Worm (Caenorhabditis elegans) whole organism, L1 larva: Measurements from ENCODE around the gene T16H12.2.

ENCODE experiments used
- C04F5.9 ChIP-seq: sonication (generic microtip); optimal IDR thresholded peaks from 2 replicates; lab custom pipeline; 2016; ENCODE audit warnings: missing genetic modification characterization, missing compliant biosample characterization
- C16A3.4 ChIP-seq: fragments of 150-350 bp; optimal IDR thresholded peaks from 2 replicates; lab custom pipeline; 2014; ENCODE audit warnings: missing biosample characterization, missing genetic modification characterization
- C34B4.2 ChIP-seq: sonication (generic microtip); optimal IDR thresholded peaks from 2 replicates; lab custom pipeline; 2017; ENCODE audit warnings: mild to moderate bottlenecking, missing genetic modification characterization, missing compliant biosample characterization
- F16B12.6 ChIP-seq: fragments of 150-350 bp; optimal IDR thresholded peaks from 2 replicates; lab custom pipeline; 2014; ENCODE audit warnings: missing biosample characterization, missing genetic modification characterization
- aha-1 ChIP-seq: fragments of 150-350 bp; optimal IDR thresholded peaks from 2 replicates; lab custom pipeline; 2014; ENCODE audit warnings: missing biosample characterization, missing genetic modification characterization
- ama-1 ChIP-seq: fragments of 150-350 bp; optimal IDR thresholded peaks from 2 replicates; lab custom pipeline; 2014
- blmp-1 ChIP-seq: fragments of 150-350 bp; optimal IDR thresholded peaks from 2 replicates; lab custom pipeline; 2014; ENCODE audit warnings: missing biosample characterization, missing genetic modification characterization
- ceh-63 ChIP-seq: fragments of 200-800 bp; sonication (Bioruptor generic); optimal IDR thresholded peaks from 2 replicates; lab custom pipeline; 2018; ENCODE audit warnings: mild to moderate bottlenecking, missing genetic modification characterization, missing compliant biosample characterization
- ceh-8 ChIP-seq: fragments of 200-800 bp; sonication (Bioruptor generic); optimal IDR thresholded peaks from 2 replicates; lab custom pipeline; 2018; ENCODE audit warnings: mild to moderate bottlenecking, missing genetic modification characterization, moderate library complexity, missing compliant biosample characterization
- ceh-82 ChIP-seq, 3 experiments: fragments of 150-350 bp in 1 of 3; sonication (generic microtip) in 2 of 3; optimal IDR thresholded peaks; 2 replicates each; lab custom pipeline; 2014 to 2017; ENCODE audit warnings: missing biosample characterization in 3 of 3, missing genetic modification characterization in 3 of 3
- ceh-88 ChIP-seq: fragments of 200-800 bp; sonication (Bioruptor generic); IDR thresholded peaks from 2 replicates; pipeline ENCODE4 v1.3.6; 2022; ENCODE audit warnings: missing genetic modification characterization, missing compliant biosample characterization
- ceh-90 ChIP-seq: sonication (generic microtip); optimal IDR thresholded peaks from 2 replicates; lab custom pipeline; 2016; ENCODE audit warnings: missing genetic modification characterization, missing compliant biosample characterization
- dsc-1 ChIP-seq: sonication (generic microtip); optimal IDR thresholded peaks from 2 replicates; lab custom pipeline; 2016; ENCODE audit warnings: mild to moderate bottlenecking, missing genetic modification characterization, missing compliant biosample characterization
- efl-1 ChIP-seq, 4 experiments: fragments of 150-350 bp; optimal IDR thresholded peaks in 3 of 4; peaks in 1 of 4; 1 replicate in 1 of 4; 2 replicates in 3 of 4; lab custom pipeline; 2014; ENCODE audit warnings: missing biosample characterization in 2 of 4, missing genetic modification characterization in 2 of 4, missing genetic modification reagents in 2 of 4
- egl-13 ChIP-seq: sonication (generic microtip); optimal IDR thresholded peaks from 2 replicates; lab custom pipeline; 2016; ENCODE audit warnings: missing genotype, missing genetic modification reagents, missing genetic modification characterization, missing compliant biosample characterization
- elt-2 ChIP-seq: sonication (generic microtip); optimal IDR thresholded peaks from 2 replicates; lab custom pipeline; 2016; ENCODE audit warnings: missing genetic modification characterization, mild to moderate bottlenecking, inconsistent platforms, missing compliant biosample characterization, missing genetic modification reagents
- ets-5 ChIP-seq: fragments of 200-800 bp; sonication (Bioruptor generic); IDR thresholded peaks from 2 replicates; pipeline ENCODE4 v1.3.6; 2022; ENCODE audit warnings: missing genetic modification characterization, missing compliant biosample characterization
- fkh-10 ChIP-seq: sonication (generic microtip); optimal IDR thresholded peaks from 2 replicates; lab custom pipeline; 2017; ENCODE audit warnings: missing biosample characterization, missing genetic modification reagents, missing genetic modification characterization
- hlh-17 ChIP-seq: fragments of 200-800 bp; sonication (Bioruptor generic); optimal IDR thresholded peaks from 2 replicates; lab custom pipeline; 2018; ENCODE audit warnings: missing genetic modification characterization, mild to moderate bottlenecking, missing compliant biosample characterization, moderate library complexity, borderline replicate concordance
- jun-1 ChIP-seq: fragments of 150-350 bp; optimal IDR thresholded peaks from 2 replicates; lab custom pipeline; 2014; ENCODE audit warnings: missing biosample characterization, missing genetic modification reagents, missing genetic modification characterization
- lin-13 ChIP-seq: fragments of 150-350 bp; optimal IDR thresholded peaks from 2 replicates; lab custom pipeline; 2014; ENCODE audit warnings: missing biosample characterization, missing genetic modification reagents, missing genetic modification characterization
- lin-14 ChIP-seq: fragments of 200-800 bp; sonication (Bioruptor generic); optimal IDR thresholded peaks from 2 replicates; lab custom pipeline; 2018; ENCODE audit warnings: mild to moderate bottlenecking, missing genetic modification characterization, moderate library complexity, missing compliant biosample characterization
- lin-15B ChIP-seq: fragments of 150-350 bp; sonication (generic microtip); optimal IDR thresholded peaks from 3 replicates; lab custom pipeline; 2014; ENCODE audit warnings: missing biosample characterization, missing genetic modification characterization
- lir-3 ChIP-seq: sonication (generic microtip); optimal IDR thresholded peaks from 2 replicates; lab custom pipeline; 2016; ENCODE audit warnings: mild to moderate bottlenecking, missing genetic modification characterization, moderate library complexity, missing compliant biosample characterization; ENCODE audit not compliant: poor library complexity
- lsy-2 ChIP-seq, 2 experiments: fragments of 150-350 bp; optimal IDR thresholded peaks; 2 replicates each; lab custom pipeline; 2014; ENCODE audit warnings: missing biosample characterization in 2 of 2, missing genetic modification characterization in 2 of 2
- mab-9 ChIP-seq: fragments of 200-800 bp; sonication (Bioruptor generic); IDR thresholded peaks from 2 replicates; pipeline ENCODE4 v1.3.6; 2022; ENCODE audit warnings: missing genetic modification reagents, missing genetic modification characterization, missing compliant biosample characterization
- mdl-1 ChIP-seq, 2 experiments: fragments of 150-350 bp; optimal IDR thresholded peaks; 2 replicates each; lab custom pipeline; 2014 to 2017; ENCODE audit warnings: missing biosample characterization in 2 of 2, missing genetic modification characterization in 2 of 2, inconsistent platforms in 1 of 2
- mef-2 ChIP-seq: fragments of 150-350 bp; optimal IDR thresholded peaks from 2 replicates; lab custom pipeline; 2014; ENCODE audit warnings: missing biosample characterization, missing genetic modification characterization
- mep-1 ChIP-seq: fragments of 150-350 bp; optimal IDR thresholded peaks from 2 replicates; lab custom pipeline; 2014; ENCODE audit warnings: missing biosample characterization, missing genetic modification characterization
- nhr-237 ChIP-seq: fragments of 150-350 bp; optimal IDR thresholded peaks from 2 replicates; lab custom pipeline; 2014; ENCODE audit warnings: missing biosample characterization, missing genetic modification characterization
- nhr-28 ChIP-seq: fragments of 150-350 bp; optimal IDR thresholded peaks from 2 replicates; lab custom pipeline; 2014; ENCODE audit warnings: missing biosample characterization, missing genetic modification characterization
- nhr-47 ChIP-seq: sonication (generic microtip); optimal IDR thresholded peaks from 2 replicates; lab custom pipeline; 2016; ENCODE audit warnings: mild to moderate bottlenecking, missing genetic modification characterization, moderate library complexity, missing compliant biosample characterization
- nhr-76 ChIP-seq: sonication (generic microtip); optimal IDR thresholded peaks from 2 replicates; lab custom pipeline; 2017; ENCODE audit warnings: missing biosample characterization, missing genetic modification characterization
- nhr-84 ChIP-seq: sonication (generic microtip); optimal IDR thresholded peaks from 2 replicates; lab custom pipeline; 2017; ENCODE audit warnings: missing biosample characterization, missing genetic modification characterization
- rnt-1 ChIP-seq: sonication (generic microtip); optimal IDR thresholded peaks from 2 replicates; lab custom pipeline; 2016; ENCODE audit warnings: mild to moderate bottlenecking, missing genetic modification characterization, moderate library complexity, missing compliant biosample characterization
- snpc-4 ChIP-seq: fragments of 150-350 bp; optimal IDR thresholded peaks from 2 replicates; lab custom pipeline; 2014; ENCODE audit warnings: missing biosample characterization, missing genetic modification characterization
- tbx-2 ChIP-seq: sonication (generic microtip); optimal IDR thresholded peaks from 2 replicates; lab custom pipeline; 2016; ENCODE audit warnings: missing genetic modification characterization, missing compliant biosample characterization
- tlp-1 ChIP-seq: fragments of 150-350 bp; optimal IDR thresholded peaks from 2 replicates; lab custom pipeline; 2014; ENCODE audit warnings: missing biosample characterization, missing genetic modification characterization
- unc-130 ChIP-seq: fragments of 150-350 bp; optimal IDR thresholded peaks from 2 replicates; lab custom pipeline; 2017; ENCODE audit warnings: missing biosample characterization, missing genetic modification characterization, inconsistent platforms
- unc-98 ChIP-seq: fragments of 200-800 bp; sonication (Bioruptor generic); IDR thresholded peaks from 2 replicates; pipeline ENCODE4 v1.3.6; 2022; ENCODE audit warnings: missing genetic modification characterization, missing compliant biosample characterization
- vab-15 ChIP-seq: sonication (generic microtip); optimal IDR thresholded peaks from 2 replicates; lab custom pipeline; 2017; ENCODE audit warnings: missing genotype, mild to moderate bottlenecking, missing genetic modification characterization, missing compliant biosample characterization
- zag-1 ChIP-seq: fragments of 150-350 bp; optimal IDR thresholded peaks from 2 replicates; lab custom pipeline; 2014; ENCODE audit warnings: missing biosample characterization, missing genetic modification characterization
- zip-4 ChIP-seq: fragments of 200-800 bp; sonication (Bioruptor generic); optimal IDR thresholded peaks from 2 replicates; lab custom pipeline; 2018; ENCODE audit warnings: mild to moderate bottlenecking, missing genetic modification characterization, moderate library complexity, missing compliant biosample characterization
- ztf-11 ChIP-seq, 2 experiments: sonication (generic microtip); optimal IDR thresholded peaks; 2 replicates each; lab custom pipeline; 2016 to 2017; ENCODE audit warnings: missing genetic modification characterization in 2 of 2, missing biosample characterization in 1 of 2, missing compliant biosample characterization in 1 of 2
- ztf-4 ChIP-seq: fragments of 150-350 bp; optimal IDR thresholded peaks from 2 replicates; lab custom pipeline; 2014; ENCODE audit warnings: missing biosample characterization, missing genetic modification characterization

The T16H12.2 gene

DNA sequence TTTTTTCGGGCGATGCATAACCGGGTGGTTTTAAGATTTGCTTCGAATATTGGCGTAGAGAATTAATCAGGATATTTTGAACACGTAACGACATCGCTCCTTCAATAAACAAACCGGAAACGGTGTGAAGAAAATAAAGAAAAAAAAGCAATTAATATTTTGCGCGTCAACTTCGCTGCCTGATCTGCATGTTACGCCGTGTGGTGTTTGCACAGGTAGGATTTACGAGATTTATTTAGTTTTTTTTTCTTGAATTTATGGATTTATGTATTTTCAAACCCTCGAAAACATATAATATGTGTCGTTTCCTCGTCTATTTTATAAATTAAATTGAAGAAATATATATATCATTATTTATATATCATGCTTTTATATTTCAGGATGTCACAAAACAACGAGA is 28.6 kb downstream of the T16H12.2 start, which contains the start of the genes ZK1128.1 and mett-10 (continued):
- peak; percentile 19 for TF ChIP-seq vab-15 (tag; lab: Kevin White, UChicago)
- TF ChIP-seq ztf-4 (tag; lab: Kevin White, UChicago), result no peak

DNA sequence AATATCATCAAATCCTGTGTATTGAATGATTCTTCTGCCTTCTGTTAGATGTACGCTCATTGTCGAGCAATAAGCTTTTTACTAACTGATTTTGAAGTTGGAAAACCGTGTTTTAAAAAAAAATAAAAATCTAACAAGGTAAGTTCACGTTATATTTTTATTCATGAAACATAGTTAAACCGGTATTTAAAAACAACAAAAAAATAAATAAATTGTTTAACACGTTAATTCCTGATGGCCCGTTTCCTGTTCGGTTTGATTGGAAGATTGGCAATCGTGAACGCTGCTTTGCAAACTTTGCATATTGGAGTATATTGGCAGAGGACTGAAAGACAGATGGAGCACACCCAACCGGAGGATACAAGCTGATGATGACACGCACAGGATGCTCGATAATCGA is 32.7 kb downstream of the T16H12.2 start, which contains the start of gene ZK1128.3:
Gene ZK1128.3 (minus strand): TSS at position 101 of the 400 bp plus-strand sequence.
- TF ChIP-seq ztf-4 (tag; lab: Kevin White, UChicago), result no peak
- TF ChIP-seq ceh-63 (GFP tag; lab: Kevin White, UChicago), result no peak
- TF ChIP-seq mdl-1 (tag; optimal IDR thresholded peaks at IDR 0.05; lab: Kevin White, UChicago), result no peak
- TF ChIP-seq C34B4.2 (tag; lab: Kevin White, UChicago), result no peak
- TF ChIP-seq nhr-28, result no peak
- TF ChIP-seq mab-9 (GFP tag; lab: Robert Waterston, UW), result no peak
- no peak for TF ChIP-seq mef-2 (tag; lab: Kevin White, UChicago)
- TF ChIP-seq egl-13, result no peak
- TF ChIP-seq tlp-1 (tag; lab: Kevin White, UChicago), result no peak
- TF ChIP-seq rnt-1 (tag; lab: Kevin White, UChicago), result no peak
- no peak for TF ChIP-seq fkh-10 (GFP tag; lab: Kevin White, UChicago)
- no peak for TF ChIP-seq ama-1 (lab: Kevin White, UChicago)
- no peak for TF ChIP-seq zag-1 (tag; lab: Kevin White, UChicago)
- TF ChIP-seq nhr-76 (tag; lab: Kevin White, UChicago), result no peak
- TF ChIP-seq tbx-2 (tag; lab: Kevin White, UChicago), result no peak
- no peak for TF ChIP-seq nhr-47 (tag; lab: Kevin White, UChicago)
- TF ChIP-seq, all 84 proteins: peak for 0

DNA sequence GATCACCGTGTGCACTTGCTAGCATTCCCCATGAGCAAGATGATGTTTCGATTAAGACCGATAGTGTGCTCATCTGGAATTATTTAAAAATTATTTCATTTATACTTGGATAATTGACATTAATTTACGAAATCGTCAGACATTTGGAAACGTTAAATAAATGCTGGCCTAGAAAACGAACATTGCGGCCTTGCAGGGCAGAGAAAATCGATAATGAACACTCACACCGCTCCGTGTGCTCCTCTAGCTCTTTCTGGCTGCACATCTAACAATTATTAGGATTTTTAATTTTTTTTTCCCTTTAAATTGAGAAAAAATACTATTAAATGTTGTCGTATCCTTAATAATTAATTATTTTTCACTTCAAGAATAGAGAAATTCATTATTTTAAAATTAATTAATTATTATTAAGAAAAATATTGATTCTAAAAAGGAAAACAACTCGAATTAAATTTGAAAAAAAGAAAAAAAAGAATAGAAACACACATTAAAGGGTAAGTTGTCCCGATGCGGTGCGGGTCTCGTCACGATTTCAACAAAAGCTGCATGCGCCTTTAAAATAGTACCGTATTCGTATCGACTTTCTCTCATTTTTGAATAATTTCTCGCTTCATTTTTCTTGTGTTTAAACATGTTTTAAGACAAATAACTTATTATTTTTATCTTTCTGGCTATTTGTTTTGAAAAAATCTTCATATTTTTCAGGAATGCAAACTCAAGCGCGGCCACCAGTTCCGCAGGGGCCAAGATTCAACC is 34.2 kb downstream of the T16H12.2 start, which contains the start of the genes gtf-2H3 and ham-3:
Gene gtf-2H3 (minus strand): TSS at position 73 of the 756 bp plus-strand sequence.
Gene ham-3 (plus strand): TSS at position 706 of the 756 bp plus-strand sequence.
- TF ChIP-seq lin-14 (GFP tag; lab: Kevin White, UChicago) (peak; percentile 59), efl-1 (optimal IDR thresholded peaks at IDR 0.05; lab: Kevin White, UChicago) (peak; percentile 13 to 28), efl-1 (GFP tag; optimal IDR thresholded peaks at IDR 0.05 in 1 of 2; lab: Kevin White, UChicago) (peak; percentile 3 to 35), unc-98 (GFP tag; lab: Robert Waterston, UW) (no peak), mep-1 (tag; lab: Kevin White, UChicago) (peak; percentile 2), lir-3 (peak; percentile 32), rnt-1 (tag; lab: Kevin White, UChicago) (peak; percentile 19), ceh-82 (tag; optimal IDR thresholded peaks at IDR 0.05; lab: Kevin White, UChicago) (peak in 1 of 3 experiments; percentile 15), hlh-17 (no peak), jun-1 (tag; lab: Kevin White, UChicago) (no peak), F16B12.6 (peak; percentile 15), ztf-11 (tag; optimal IDR thresholded peaks at IDR 0.05; lab: Kevin White, UChicago) (peak in 1 of 2 experiments; percentile 6), dsc-1 (peak; percentile 6), lsy-2 (tag; optimal IDR thresholded peaks at IDR 0.05; lab: Kevin White, UChicago) (peak in 1 of 2 experiments; percentile 28)

DNA sequence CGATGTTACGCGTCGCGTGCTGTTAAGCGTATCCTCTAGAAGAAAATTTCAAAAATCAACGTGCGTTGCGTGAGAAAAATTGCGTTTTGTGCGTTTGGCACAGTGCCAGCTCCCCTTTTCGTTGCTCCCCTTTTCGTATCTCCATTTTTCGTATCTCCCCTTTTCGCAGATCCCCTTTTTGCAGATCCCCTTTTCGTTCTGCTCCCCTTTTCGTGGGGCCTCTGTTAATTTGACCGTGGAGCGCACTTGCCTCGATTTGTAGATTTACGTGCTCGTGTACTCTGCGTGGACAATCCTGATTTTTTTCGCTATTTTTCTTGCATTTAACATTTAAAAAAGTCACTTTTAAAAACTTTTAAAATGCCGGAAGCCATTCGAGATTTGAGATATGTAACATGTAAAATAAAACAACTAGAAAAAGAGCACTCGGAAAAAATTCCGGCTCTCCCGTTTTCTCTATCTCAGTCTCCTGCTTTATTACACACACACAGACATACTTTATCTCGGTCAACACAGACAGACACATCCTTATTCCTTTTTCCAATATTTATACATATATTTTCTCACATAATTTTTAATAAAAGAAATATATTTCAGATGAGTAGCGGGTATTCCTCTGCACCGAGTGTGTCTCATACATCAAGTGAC is 37.6 kb downstream of the T16H12.2 start, which contains the start of gene ttll-4:
Gene ttll-4 (plus strand): TSS at position 598 of the 648 bp plus-strand sequence.
- TF ChIP-seq aha-1 (tag; lab: Kevin White, UChicago), result no peak
- TF ChIP-seq unc-98 (GFP tag; lab: Robert Waterston, UW), result peak; percentile 72
- TF ChIP-seq nhr-84 (tag; lab: Kevin White, UChicago), result no peak
- peak; percentile 72 for TF ChIP-seq nhr-47 (tag; lab: Kevin White, UChicago)
- TF ChIP-seq ceh-8, result no peak
- TF ChIP-seq blmp-1, result no peak
- peak; percentile 59 for TF ChIP-seq egl-13
- TF ChIP-seq C04F5.9 (tag; lab: Kevin White, UChicago), result no peak
- peak; percentile 53 for TF ChIP-seq lin-13
- no peak for TF ChIP-seq ets-5 (GFP tag; lab: Robert Waterston, UW)
- TF ChIP-seq elt-2 (tag; lab: Kevin White, UChicago), result no peak
- no peak for TF ChIP-seq C16A3.4 (tag; lab: Kevin White, UChicago)
- TF ChIP-seq unc-130 (tag; lab: Kevin White, UChicago), result no peak
- no peak for TF ChIP-seq nhr-237
- TF ChIP-seq zip-4 (GFP tag; lab: Kevin White, UChicago), result no peak
- TF ChIP-seq lin-15B, result peak; percentile 64
- no peak for TF ChIP-seq snpc-4 (tag; lab: Kevin White, UChicago)
- no peak for TF ChIP-seq ceh-90 (tag; lab: Kevin White, UChicago)
- TF ChIP-seq fkh-10 (GFP tag; lab: Kevin White, UChicago), result peak; percentile 48
- TF ChIP-seq ceh-88 (GFP tag; lab: Robert Waterston, UW), result peak; percentile 35; the same call in 1 of the 2 replicates
